Fruit fly (Drosophila melanogaster) whole organism, embryonic: ENCODE data around the gene red.

ENCODE experiments used
- Abd-B ChIP-seq: fragments of 200-800 bp; sonication (Bioruptor generic); optimal IDR thresholded peaks from 2 replicates; lab custom pipeline; 2018; ENCODE audit warnings: missing biosample characterization, mild to moderate bottlenecking, missing genetic modification characterization, moderate library complexity
- Asciz ChIP-seq: fragments of 200-800 bp; sonication (Bioruptor generic); optimal IDR thresholded peaks from 2 replicates; lab custom pipeline; 2017; ENCODE audit warnings: missing biosample characterization, mild to moderate bottlenecking, missing genetic modification characterization, missing genetic modification reagents
- B-H1 ChIP-seq: fragments of 200-800 bp; sonication (Bioruptor generic); IDR thresholded peaks from 3 replicates; pipeline ENCODE4 v1.3.6; 2022; ENCODE audit warnings: missing biosample characterization, missing genetic modification characterization
- Bgb ChIP-seq: fragments of 200-800 bp; sonication (Bioruptor generic); IDR thresholded peaks from 2 replicates; pipeline ENCODE4 v1.3.6; 2022; ENCODE audit warnings: missing biosample characterization, missing genetic modification characterization; ENCODE audit not compliant: partially characterized antibody
- CG10274 ChIP-seq: fragments of 200-800 bp; sonication (Bioruptor generic); optimal IDR thresholded peaks from 3 replicates; lab custom pipeline; 2017; ENCODE audit warnings: missing biosample characterization, mild to moderate bottlenecking, missing genetic modification characterization
- CG10979 ChIP-seq: fragments of 200-800 bp; sonication (Bioruptor generic); optimal IDR thresholded peaks from 2 replicates; lab custom pipeline; 2018; ENCODE audit warnings: missing biosample characterization, mild to moderate bottlenecking, missing genetic modification characterization, moderate library complexity
- CG13424 ChIP-seq: fragments of 200-800 bp; sonication (Bioruptor generic); optimal IDR thresholded peaks from 2 replicates; lab custom pipeline; 2019; ENCODE audit warnings: missing biosample characterization, mild to moderate bottlenecking, missing genetic modification characterization, moderate library complexity
- CG14441 ChIP-seq: fragments of 200-800 bp; sonication (Bioruptor generic); IDR thresholded peaks from 2 replicates; pipeline ENCODE4 v1.3.6; 2022; ENCODE audit warnings: missing biosample characterization, missing genetic modification characterization
- CG14710 ChIP-seq: fragments of 200-800 bp; sonication (Bioruptor generic); optimal IDR thresholded peaks from 3 replicates; lab custom pipeline; 2019; ENCODE audit warnings: missing biosample characterization, mild to moderate bottlenecking, missing genetic modification characterization, moderate library complexity
- CG1647 ChIP-seq: fragments of 200-800 bp; sonication (Bioruptor generic); optimal IDR thresholded peaks from 3 replicates; lab custom pipeline; 2016; ENCODE audit warnings: missing biosample characterization, missing genetic modification characterization
- CG16779 ChIP-seq: fragments of 200-800 bp; sonication (Bioruptor generic); IDR thresholded peaks from 2 replicates; pipeline ENCODE4 v1.3.6; 2022; ENCODE audit warnings: missing biosample characterization, missing genetic modification characterization
- CG17186 ChIP-seq: fragments of 200-800 bp; sonication (Bioruptor generic); optimal IDR thresholded peaks from 3 replicates; lab custom pipeline; 2017; ENCODE audit warnings: missing biosample characterization, missing genetic modification reagents, missing genetic modification characterization
- CG18599 ChIP-seq: fragments of 200-800 bp; sonication (Bioruptor generic); optimal IDR thresholded peaks from 3 replicates; lab custom pipeline; 2017; ENCODE audit warnings: missing biosample characterization, missing genetic modification characterization, mild to moderate bottlenecking, moderate library complexity, missing genetic modification reagents
- CG34376 ChIP-seq: fragments of 200-800 bp; sonication (Bioruptor generic); optimal IDR thresholded peaks from 2 replicates; lab custom pipeline; 2018; ENCODE audit warnings: missing biosample characterization, mild to moderate bottlenecking, missing genetic modification characterization
- CG3838 ChIP-seq: fragments of 200-800 bp; sonication (Bioruptor generic); optimal IDR thresholded peaks from 3 replicates; lab custom pipeline; 2016; ENCODE audit warnings: missing biosample characterization, missing genetic modification characterization
- CG4360 ChIP-seq: fragments of 200-800 bp; sonication (Bioruptor generic); IDR thresholded peaks from 2 replicates; pipeline ENCODE4 v1.3.6; 2022; ENCODE audit warnings: missing biosample characterization, missing genetic modification characterization
- CG6854 ChIP-seq: fragments of 200-800 bp; sonication (Bioruptor generic); optimal IDR thresholded peaks from 3 replicates; lab custom pipeline; 2017; ENCODE audit warnings: missing biosample characterization, mild to moderate bottlenecking, missing genetic modification characterization
- CG7987 ChIP-seq: fragments of 200-800 bp; sonication (Bioruptor generic); optimal IDR thresholded peaks from 2 replicates; lab custom pipeline; 2018; ENCODE audit warnings: missing biosample characterization, mild to moderate bottlenecking, missing genetic modification characterization, moderate library complexity
- CG8478 ChIP-seq: fragments of >200 bp; optimal IDR thresholded peaks from 2 replicates; lab custom pipeline; 2018
- CG9727 ChIP-seq: fragments of 200-800 bp; sonication (Bioruptor generic); optimal IDR thresholded peaks from 3 replicates; lab custom pipeline; 2017; ENCODE audit warnings: missing biosample characterization, mild to moderate bottlenecking, missing genetic modification characterization
- CG9817 ChIP-seq: fragments of 200-800 bp; sonication (Bioruptor generic); optimal IDR thresholded peaks from 2 replicates; lab custom pipeline; 2018; ENCODE audit warnings: missing biosample characterization, mild to moderate bottlenecking, missing genetic modification characterization, moderate library complexity
- CTCF ChIP-seq: fragments of 200-800 bp; sonication (Bioruptor generic); optimal IDR thresholded peaks from 2 replicates; lab custom pipeline; 2017; ENCODE audit warnings: missing biosample characterization, mild to moderate bottlenecking, missing genetic modification characterization, moderate library complexity
- D ChIP-seq, 2 experiments: fragments of 200-800 bp in 1 of 2; fragments of >200 bp in 1 of 2; sonication (Bioruptor generic) in 1 of 2; optimal IDR thresholded peaks; 2 replicates in 1 of 2; 3 replicates in 1 of 2; lab custom pipeline; 2017; ENCODE audit warnings: mild to moderate bottlenecking in 1 of 2, missing biosample characterization in 1 of 2, missing genetic modification characterization in 1 of 2, missing genetic modification reagents in 1 of 2
- Dad ChIP-seq: fragments of 200-800 bp; sonication (Bioruptor generic); optimal IDR thresholded peaks from 3 replicates; lab custom pipeline; 2016; ENCODE audit warnings: missing biosample characterization, missing genetic modification characterization
- Dref ChIP-seq: fragments of 200-800 bp; sonication (Bioruptor generic); IDR thresholded peaks from 2 replicates; pipeline ENCODE4 v1.3.6; 2022; ENCODE audit warnings: missing biosample characterization, missing genetic modification characterization
- HLHmδ ChIP-seq: fragments of 200-800 bp; sonication (Bioruptor generic); optimal IDR thresholded peaks from 2 replicates; lab custom pipeline; 2018; ENCODE audit warnings: missing biosample characterization, mild to moderate bottlenecking, missing genetic modification characterization, moderate library complexity
- NC2β ChIP-seq: fragments of 200-800 bp; sonication (Bioruptor generic); optimal IDR thresholded peaks from 2 replicates; lab custom pipeline; 2016; ENCODE audit warnings: missing biosample characterization, missing genetic modification characterization
- NFAT ChIP-seq: fragments of 200-800 bp; sonication (Bioruptor generic); IDR thresholded peaks from 2 replicates; pipeline ENCODE4 v1.3.6; 2022; ENCODE audit warnings: missing biosample characterization, missing genetic modification characterization
- NfI ChIP-seq: fragments of 200-800 bp; sonication (Bioruptor generic); optimal IDR thresholded peaks from 3 replicates; lab custom pipeline; 2018; ENCODE audit warnings: missing biosample characterization, mild to moderate bottlenecking, missing genetic modification characterization, moderate library complexity
- Poxn ChIP-seq: fragments of 200-800 bp; sonication (Bioruptor generic); IDR thresholded peaks from 2 replicates; pipeline ENCODE4 v1.3.6; 2022; ENCODE audit warnings: missing biosample characterization, missing genetic modification characterization
- Ssrp ChIP-seq: fragments of 200-800 bp; sonication (Bioruptor generic); optimal IDR thresholded peaks from 2 replicates; lab custom pipeline; 2018; ENCODE audit warnings: missing biosample characterization, mild to moderate bottlenecking, missing genetic modification characterization, moderate library complexity
- TFAM ChIP-seq: fragments of 200-800 bp; sonication (Bioruptor generic); optimal IDR thresholded peaks from 2 replicates; lab custom pipeline; 2017; ENCODE audit warnings: missing biosample characterization, missing genetic modification characterization, inconsistent platforms
- Vsx1 ChIP-seq: fragments of 200-800 bp; sonication (Bioruptor generic); optimal IDR thresholded peaks from 2 replicates; lab custom pipeline; 2017; ENCODE audit warnings: missing biosample characterization, mild to moderate bottlenecking, missing genetic modification characterization, missing genetic modification reagents
- Xbp1 ChIP-seq: fragments of 200-800 bp; sonication (Bioruptor generic); optimal IDR thresholded peaks from 3 replicates; lab custom pipeline; 2016; ENCODE audit warnings: missing biosample characterization, mild to moderate bottlenecking, missing genetic modification characterization
- ap ChIP-seq: fragments of 200-800 bp; sonication (Bioruptor generic); IDR thresholded peaks from 2 replicates; pipeline ENCODE4 v1.3.6; 2022; ENCODE audit warnings: missing biosample characterization, missing genetic modification characterization
- ash1 ChIP-seq: fragments of 200-800 bp; sonication (Bioruptor generic); optimal IDR thresholded peaks from 2 replicates; lab custom pipeline; 2018; ENCODE audit warnings: missing biosample characterization, mild to moderate bottlenecking, missing genetic modification characterization
- ato ChIP-seq: fragments of 200-800 bp; sonication (Bioruptor generic); IDR thresholded peaks from 2 replicates; pipeline ENCODE4 v1.3.6; 2022; ENCODE audit warnings: missing biosample characterization, missing genetic modification characterization; ENCODE audit not compliant: partially characterized antibody
- chif ChIP-seq, 2 experiments: fragments of 200-800 bp; sonication (Bioruptor generic); optimal IDR thresholded peaks; 3 replicates each; lab custom pipeline; 2016; ENCODE audit warnings: missing biosample characterization in 2 of 2, missing genetic modification characterization in 2 of 2
- dm ChIP-seq: fragments of 200-800 bp; sonication (Bioruptor generic); optimal IDR thresholded peaks from 3 replicates; lab custom pipeline; 2016; ENCODE audit warnings: missing biosample characterization, missing genetic modification characterization
- dysf ChIP-seq: fragments of 200-800 bp; sonication (Bioruptor generic); IDR thresholded peaks from 3 replicates; pipeline ENCODE4 v1.3.6; 2022; ENCODE audit warnings: missing biosample characterization, missing genetic modification characterization
- ems ChIP-seq: fragments of 200-800 bp; sonication (Bioruptor generic); optimal IDR thresholded peaks from 3 replicates; lab custom pipeline; 2016; ENCODE audit warnings: missing biosample characterization, missing genetic modification characterization
- gro ChIP-seq: fragments of 200-800 bp; sonication (Bioruptor generic); optimal IDR thresholded peaks from 2 replicates; lab custom pipeline; 2016; ENCODE audit warnings: missing biosample characterization, missing genetic modification characterization
- h ChIP-seq: fragments of >200 bp; optimal IDR thresholded peaks from 2 replicates; lab custom pipeline; 2017
- kah ChIP-seq: fragments of 200-800 bp; sonication (Bioruptor generic); optimal IDR thresholded peaks from 2 replicates; lab custom pipeline; 2018; ENCODE audit warnings: missing biosample characterization, mild to moderate bottlenecking, missing genetic modification characterization
- kay ChIP-seq: fragments of 200-800 bp; sonication (Bioruptor generic); optimal IDR thresholded peaks from 2 replicates; lab custom pipeline; 2016; ENCODE audit warnings: missing biosample characterization, missing genetic modification characterization
- lov ChIP-seq, 2 experiments: fragments of 200-800 bp in 1 of 2; fragments of >200 bp in 1 of 2; sonication (Bioruptor generic) in 1 of 2; IDR thresholded peaks in 1 of 2; optimal IDR thresholded peaks in 1 of 2; 2 replicates in 1 of 2; 3 replicates in 1 of 2; pipeline versions ENCODE4 v1.3.6 to Lab custom; 2017 to 2022; ENCODE audit warnings: missing biosample characterization in 1 of 2, missing genetic modification characterization in 1 of 2
- pros ChIP-seq: fragments of 200-800 bp; sonication (Bioruptor generic); optimal IDR thresholded peaks from 3 replicates; lab custom pipeline; 2019; ENCODE audit warnings: missing biosample characterization, mild to moderate bottlenecking, missing genetic modification characterization, moderate library complexity
- row ChIP-seq: fragments of 200-800 bp; sonication (Bioruptor generic); IDR thresholded peaks from 3 replicates; pipeline ENCODE4 v1.3.6; 2022; ENCODE audit warnings: missing biosample characterization, missing genetic modification characterization
- sug ChIP-seq: fragments of 200-800 bp; optimal IDR thresholded peaks from 2 replicates; lab custom pipeline; 2019; ENCODE audit warnings: missing biosample characterization, mild to moderate bottlenecking, missing genetic modification characterization, moderate library complexity
- tio ChIP-seq: fragments of 200-800 bp; sonication (Bioruptor generic); optimal IDR thresholded peaks from 2 replicates; lab custom pipeline; 2017; ENCODE audit warnings: missing biosample characterization, missing genetic modification characterization, inconsistent platforms
- vvl ChIP-seq: fragments of 200-800 bp; sonication (Bioruptor generic); IDR thresholded peaks from 2 replicates; pipeline ENCODE4 v1.3.6; 2022; ENCODE audit warnings: missing biosample characterization, missing genetic modification characterization
- yki ChIP-seq: fragments of >200 bp; optimal IDR thresholded peaks from 3 replicates; lab custom pipeline; 2018

red gene

dm6 chr3R:14308801-14309217, 19.9 kb downstream of the red start, which contains the start of gene Polr2I (continued):
- peak; percentile 67 for TF ChIP-seq vvl (GFP tag; lab: Robert Waterston, UW)
- TF ChIP-seq h, result no peak
- no peak for TF ChIP-seq gro (GFP tag; lab: Kevin White, UChicago)
- TF ChIP-seq CG10979 (tag; lab: Kevin White, UChicago), result peak; percentile 13
- TF ChIP-seq NC2β (GFP tag; lab: Kevin White, UChicago), result no peak
- TF ChIP-seq CG9817 (tag; lab: Kevin White, UChicago), result peak; percentile 48
- TF ChIP-seq CG16779, result no peak
- TF ChIP-seq CG1647 (GFP tag; lab: Kevin White, UChicago), result no peak
- TF ChIP-seq B-H1 (GFP tag; lab: Robert Waterston, UW), result no peak
- no peak for TF ChIP-seq CG10274 (GFP tag; lab: Kevin White, UChicago)
- TF ChIP-seq dm, result no peak
- no peak for TF ChIP-seq CG7987
- TF ChIP-seq ato (GFP tag; lab: Robert Waterston, UW), result no peak
- TF ChIP-seq CG13424 (tag; lab: Kevin White, UChicago), result peak; percentile 45
- TF ChIP-seq kay (GFP tag; lab: Kevin White, UChicago), result no peak
- no peak for TF ChIP-seq tio (GFP tag; lab: Kevin White, UChicago)
- no peak for TF ChIP-seq Poxn
- no peak for TF ChIP-seq chif (GFP tag; optimal IDR thresholded peaks at IDR 0.05; lab: Kevin White, UChicago)
- no peak for TF ChIP-seq D (optimal IDR thresholded peaks at IDR 0.05; lab: Kevin White, UChicago)
- no peak for TF ChIP-seq D (GFP tag; optimal IDR thresholded peaks at IDR 0.05; lab: Kevin White, UChicago)
- no peak for TF ChIP-seq Dad (GFP tag; lab: Kevin White, UChicago)
- TF ChIP-seq pros, result no peak
- TF ChIP-seq CG17186 (GFP tag; lab: Kevin White, UChicago), result no peak
- no peak for TF ChIP-seq CG14441
- TF ChIP-seq Dref, result no peak
- no peak for TF ChIP-seq CG6854 (GFP tag; lab: Kevin White, UChicago)
- TF ChIP-seq CG3838 (GFP tag; lab: Kevin White, UChicago), result no peak
- TF ChIP-seq ems (GFP tag; lab: Kevin White, UChicago), result no peak
- TF ChIP-seq ap (GFP tag; lab: Robert Waterston, UW), result no peak
- TF ChIP-seq Bgb (GFP tag; lab: Robert Waterston, UW), result no peak
- no peak for TF ChIP-seq CG4360
- peak; percentile 21; the same call in 1 of the 3 replicates for TF ChIP-seq dysf
- TF ChIP-seq NfI (GFP tag; lab: Kevin White, UChicago), result peak; percentile 19
- peak; percentile 65 for TF ChIP-seq CG14710 (tag; lab: Kevin White, UChicago)
- no peak for TF ChIP-seq HLHmδ (GFP tag; lab: Kevin White, UChicago)
- TF ChIP-seq CG34376 (GFP tag; lab: Kevin White, UChicago), result no peak
- TF ChIP-seq ash1 (GFP tag; lab: Kevin White, UChicago), result no peak
- TF ChIP-seq Abd-B (GFP tag; lab: Kevin White, UChicago), result peak; percentile 61
- TF ChIP-seq CG8478 (lab: Kevin White, UChicago), result no peak
- TF ChIP-seq row (GFP tag; lab: Robert Waterston, UW), result peak; percentile 84
- TF ChIP-seq Xbp1, result peak; percentile 53
- TF ChIP-seq CG18599 (GFP tag; lab: Kevin White, UChicago), result no peak
- TF ChIP-seq NFAT (GFP tag; lab: Robert Waterston, UW), result no peak
- no peak for TF ChIP-seq Asciz (GFP tag; lab: Kevin White, UChicago)
- no peak for TF ChIP-seq lov (optimal IDR thresholded peaks at IDR 0.05; lab: Kevin White, UChicago)
- no peak for TF ChIP-seq lov (GFP tag; IDR thresholded peaks at IDR 0.05; lab: Robert Waterston, UW)
- TF ChIP-seq yki (lab: Kevin White, UChicago), result no peak
- peak; percentile 34 for TF ChIP-seq sug (tag; lab: Kevin White, UChicago)
- TF ChIP-seq Ssrp (tag; lab: Kevin White, UChicago), result peak; percentile 24
- no peak for TF ChIP-seq TFAM (GFP tag; lab: Kevin White, UChicago)
- no peak for TF ChIP-seq CTCF
- TF ChIP-seq kah, result no peak
- TF ChIP-seq CG9727 (GFP tag; lab: Kevin White, UChicago), result peak; percentile 53
- no peak for TF ChIP-seq Vsx1 (GFP tag; lab: Kevin White, UChicago)
